Worm (Caenorhabditis elegans) whole organism, L4/young adult: Measurements from ENCODE around the gene col-8.

Experiments used
- W03F9.2 ChIP-seq: fragments of 150-350 bp; optimal IDR thresholded peaks from 2 replicates; lab custom pipeline; 2014; ENCODE audit warnings: missing biosample characterization, missing genetic modification characterization
- him-1 ChIP-seq: sonication (generic microtip); optimal IDR thresholded peaks from 2 replicates; lab custom pipeline; 2016; ENCODE audit warnings: missing genotype, missing genetic modification reagents, missing genetic modification characterization, missing compliant biosample characterization

- TF ChIP-seq W03F9.2 (tag; lab: Kevin White, UChicago) (no peak), him-1 (no peak)
Observed at ce11 chrIII:7005350-7005749, 15.1 kb downstream of the col-8 start, which contains the start of gene C06E8.5.
